Fruit fly (Drosophila melanogaster) S2 (cell line): ENCODE measurements around the gene Tet.

Source experiments
- CG8478 ChIP-seq: fragments of >200 bp; optimal IDR thresholded peaks from 2 replicates; lab custom pipeline; 2018
- CTCF ChIP-seq, 2 experiments: fragments of >200 bp; optimal IDR thresholded peaks; 2 replicates each; lab custom pipeline; 2018

DNA sequence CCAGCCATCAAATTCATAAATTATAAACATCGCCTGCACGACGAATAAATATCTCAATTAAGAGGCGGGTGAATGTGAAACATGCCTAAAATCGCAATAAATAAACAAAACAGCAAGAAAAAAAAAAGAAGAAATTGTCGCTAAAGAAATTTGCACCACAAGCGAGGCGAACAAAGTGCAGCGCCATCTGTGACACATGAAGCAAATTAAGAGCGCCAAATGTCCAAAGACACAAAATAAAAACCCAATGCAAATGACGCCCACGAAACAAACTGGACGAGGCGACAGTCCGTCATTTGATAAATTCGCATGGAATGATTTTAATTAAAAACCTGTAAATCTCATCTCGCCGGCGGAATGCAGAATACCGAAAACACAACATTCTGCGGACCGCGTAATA, 135.2 kb downstream of the Tet start:
- TF ChIP-seq CG8478 (lab: Kevin White, UChicago) (no peak), CTCF (optimal IDR thresholded peaks at IDR 0.05; lab: Kevin White, UChicago) (peak in 1 of 2 experiments; percentile 55)
